Fruit fly (Drosophila melanogaster): ENCODE results near the gene Nadsyn.

dm6 chrX:13640692-13641011 lies 77.4 kb downstream of the Nadsyn start:
- no peak for TF ChIP-seq CG8478 (optimal IDR thresholded peaks at IDR 0.05)
- TF ChIP-seq CTCF (optimal IDR thresholded peaks at IDR 0.05), result no peak

Data from S2 (cell line).